Fruit fly (Drosophila melanogaster) whole organism, embryonic: ENCODE data around the gene CG7906.

Experiments used
- CG10959 ChIP-seq: fragments of 200-800 bp; sonication (Bioruptor generic); IDR thresholded peaks from 2 replicates; pipeline ENCODE4 v1.3.6; 2022; ENCODE audit warnings: missing biosample characterization, missing genetic modification characterization
- CG14050 ChIP-seq: fragments of 200-800 bp; sonication (Bioruptor generic); IDR thresholded peaks from 3 replicates; pipeline ENCODE4 v1.3.6; 2022; ENCODE audit warnings: missing biosample characterization, missing genetic modification characterization
- CG14441 ChIP-seq: fragments of 200-800 bp; sonication (Bioruptor generic); IDR thresholded peaks from 2 replicates; pipeline ENCODE4 v1.3.6; 2022; ENCODE audit warnings: missing biosample characterization, missing genetic modification characterization
- CG2199 ChIP-seq: fragments of 200-800 bp; sonication (Bioruptor generic); IDR thresholded peaks from 3 replicates; pipeline ENCODE4 v1.3.6; 2022; ENCODE audit warnings: missing biosample characterization, missing genetic modification characterization
- CG4404 ChIP-seq: fragments of 200-800 bp; sonication (Bioruptor generic); IDR thresholded peaks from 2 replicates; pipeline ENCODE4 v1.3.6; 2022; ENCODE audit warnings: missing biosample characterization, missing genetic modification characterization
- CG6254 ChIP-seq: fragments of 200-800 bp; sonication (Bioruptor generic); optimal IDR thresholded peaks from 3 replicates; lab custom pipeline; 2017; ENCODE audit warnings: mild to moderate bottlenecking, missing biosample characterization, missing genetic modification reagents, missing genetic modification characterization
- hbn ChIP-seq: fragments of 200-800 bp; sonication (Bioruptor generic); IDR thresholded peaks from 2 replicates; pipeline ENCODE4 v1.3.6; 2022; ENCODE audit warnings: missing biosample characterization, missing genetic modification characterization; ENCODE audit not compliant: partially characterized antibody
- pum ChIP-seq: fragments of 200-800 bp; sonication (Bioruptor generic); optimal IDR thresholded peaks from 2 replicates; lab custom pipeline; 2016; ENCODE audit warnings: missing biosample characterization, missing genetic modification characterization
- ssp ChIP-seq: fragments of 200-800 bp; sonication (Bioruptor generic); IDR thresholded peaks from 2 replicates; pipeline ENCODE4 v1.3.6; 2022; ENCODE audit warnings: missing biosample characterization, missing genetic modification characterization

- TF ChIP-seq CG10959 (GFP tag; lab: Robert Waterston, UW) = no peak
- TF ChIP-seq CG14441 (GFP tag; lab: Robert Waterston, UW) = no peak
- no peak for TF ChIP-seq CG2199 (GFP tag; lab: Robert Waterston, UW)
- TF ChIP-seq ssp (GFP tag; lab: Robert Waterston, UW) = no peak
- TF ChIP-seq CG6254 (GFP tag; lab: Kevin White, UChicago) = no peak
- TF ChIP-seq pum (GFP tag; lab: Kevin White, UChicago) = no peak
- no peak for TF ChIP-seq hbn (GFP tag; lab: Robert Waterston, UW)
- TF ChIP-seq CG14050 (GFP tag; lab: Robert Waterston, UW) = no peak
- no peak for TF ChIP-seq CG4404
Measured at dm6 chr3L:14229069-14229468, 7.4 kb upstream of the CG7906 start.
